Fruit fly (Drosophila melanogaster): ENCODE results near the gene cmpy.

cmpy gene

dm6 chr3L:20663967-20664366, 55.0 kb downstream of the cmpy start (continued):
- TF ChIP-seq ken (GFP tag; IDR thresholded peaks at IDR 0.05) (0 out of 3 replicates have a peak, but pooled peaks have one; percentile 13), bbx (GFP tag; IDR thresholded peaks at IDR 0.05; ENCODE audit: partially characterized antibody) (no peak), Stat92E (GFP tag; optimal IDR thresholded peaks at IDR 0.05) (no peak), fu2 (GFP tag; optimal IDR thresholded peaks at IDR 0.05) (no peak), bigmax (GFP tag; optimal IDR thresholded peaks at IDR 0.05) (no peak), CG43689 (GFP tag; IDR thresholded peaks at IDR 0.05) (no peak), NC2α (GFP tag; optimal IDR thresholded peaks at IDR 0.05) (no peak), sima (GFP tag; optimal IDR thresholded peaks at IDR 0.05) (no peak), CG12071 (GFP tag; optimal IDR thresholded peaks at IDR 0.05) (peak; percentile 46), CG6654 (GFP tag; optimal IDR thresholded peaks at IDR 0.05) (no peak), gem (tag; optimal IDR thresholded peaks at IDR 0.05) (peak; percentile 39), CG1647 (GFP tag; optimal IDR thresholded peaks at IDR 0.05) (no peak), CG3281 (GFP tag; optimal IDR thresholded peaks at IDR 0.05) (no peak), jigr1 (GFP tag; IDR thresholded peaks at IDR 0.05) (no peak), CG30020 (tag; optimal IDR thresholded peaks at IDR 0.05) (no peak), MBD-R2 (GFP tag; IDR thresholded peaks at IDR 0.05) (no peak), lmd (GFP tag; IDR thresholded peaks at IDR 0.05) (no peak), Mrtf (GFP tag; IDR thresholded peaks at IDR 0.05) (no peak), Oli (tag; optimal IDR thresholded peaks at IDR 0.05) (no peak), CG5180 (GFP tag; optimal IDR thresholded peaks at IDR 0.05) (peak; percentile 11), CG11398 (GFP tag; optimal IDR thresholded peaks at IDR 0.05) (no peak), CG33213 (GFP tag; optimal IDR thresholded peaks at IDR 0.05) (no peak), CG34376 (GFP tag; optimal IDR thresholded peaks at IDR 0.05) (no peak), CG2875 (GFP tag; optimal IDR thresholded peaks at IDR 0.05) (peak; percentile 15), tgo (GFP tag; IDR thresholded peaks at IDR 0.05) (no peak), CG14710 (tag; optimal IDR thresholded peaks at IDR 0.05) (no peak), Trl (optimal IDR thresholded peaks at IDR 0.05) (no peak), Trl (GFP tag; optimal IDR thresholded peaks at IDR 0.05) (no peak), ftz-f1 (GFP tag; optimal IDR thresholded peaks at IDR 0.05) (no peak), CG11504 (tag; optimal IDR thresholded peaks at IDR 0.05) (peak; percentile 8), Sin3A (optimal IDR thresholded peaks at IDR 0.05) (no peak), az2 (GFP tag; optimal IDR thresholded peaks at IDR 0.05) (no peak), CG3838 (GFP tag; optimal IDR thresholded peaks at IDR 0.05) (no peak), CG1832 (GFP tag; optimal IDR thresholded peaks at IDR 0.05) (no peak), run (tag; optimal IDR thresholded peaks at IDR 0.05) (no peak), ranshi (GFP tag; IDR thresholded peaks at IDR 0.05) (no peak), chinmo (GFP tag; IDR thresholded peaks at IDR 0.05; ENCODE audit: partially characterized antibody) (no peak), Dbx (GFP tag; IDR thresholded peaks at IDR 0.05) (no peak), CkIIα-i1 (GFP tag; IDR thresholded peaks at IDR 0.05) (no peak), pros (GFP tag; optimal IDR thresholded peaks at IDR 0.05) (no peak), fd96Cb (tag; optimal IDR thresholded peaks at IDR 0.05) (no peak), gt (GFP tag; IDR thresholded peaks at IDR 0.05) (no peak), Hr78 (GFP tag; optimal IDR thresholded peaks at IDR 0.05) (no peak), vvl (GFP tag; IDR thresholded peaks at IDR 0.05) (peak; percentile 34; the same call in 1 of the 2 replicates), chn (GFP tag; optimal IDR thresholded peaks at IDR 0.05) (no peak), CG10654 (GFP tag; optimal IDR thresholded peaks at IDR 0.05) (no peak), odd (GFP tag; optimal IDR thresholded peaks at IDR 0.05) (peak; percentile 24), HmgD (GFP tag; optimal IDR thresholded peaks at IDR 0.05) (no peak), Ada2b (GFP tag; IDR thresholded peaks at IDR 0.05) (no peak), Usf (GFP tag; optimal IDR thresholded peaks at IDR 0.05) (no peak), dmrt99B (tag; optimal IDR thresholded peaks at IDR 0.05) (peak; percentile 40), CG3726 (GFP tag; IDR thresholded peaks at IDR 0.05) (no peak), CG9876 (GFP tag; optimal IDR thresholded peaks at IDR 0.05) (no peak)

Data from whole organism, embryonic.